Fruit fly (Drosophila melanogaster) ovary, adult (tissue): ENCODE data around the gene CG9166.
"Not testable (repeated sequence)": the region's sequence is repeated elsewhere in the genome, so short reads cannot be mapped to it uniquely, and the experiment has no call there.

Experiments used
- CG17801 ChIP-seq: fragments of 200-800 bp; optimal IDR thresholded peaks from 2 replicates; lab custom pipeline; 2019; ENCODE audit warnings: missing biosample characterization, mild to moderate bottlenecking, missing genetic modification characterization, moderate library complexity; ENCODE audit not compliant: partially characterized antibody

CG9166 gene

dm6 chr3L:1380959-1381358 is 30.0 kb downstream of the CG9166 start:
- no peak for TF ChIP-seq CG17801 (GFP tag; lab: Kevin White, UChicago)

dm6 chr3L:1385683-1386246 is 34.8 kb downstream of the CG9166 start:
- no peak for TF ChIP-seq CG17801 (GFP tag; lab: Kevin White, UChicago)

- TF ChIP-seq CG17801 (GFP tag; lab: Kevin White, UChicago), result no peak
Measured at dm6 chr3L:1388094-1388493, 37.2 kb downstream of the CG9166 start.

- TF ChIP-seq CG17801 (GFP tag; lab: Kevin White, UChicago), result no peak
Measured at dm6 chr3L:1388862-1389261, 37.9 kb downstream of the CG9166 start.

- no peak for TF ChIP-seq CG17801 (GFP tag; lab: Kevin White, UChicago)
Measured at dm6 chr3L:1390410-1390809, 39.5 kb downstream of the CG9166 start.

dm6 chr3L:1391993-1392952 is 41.4 kb downstream of the CG9166 start:
- TF ChIP-seq CG17801 (GFP tag; lab: Kevin White, UChicago), result no peak

DNA sequence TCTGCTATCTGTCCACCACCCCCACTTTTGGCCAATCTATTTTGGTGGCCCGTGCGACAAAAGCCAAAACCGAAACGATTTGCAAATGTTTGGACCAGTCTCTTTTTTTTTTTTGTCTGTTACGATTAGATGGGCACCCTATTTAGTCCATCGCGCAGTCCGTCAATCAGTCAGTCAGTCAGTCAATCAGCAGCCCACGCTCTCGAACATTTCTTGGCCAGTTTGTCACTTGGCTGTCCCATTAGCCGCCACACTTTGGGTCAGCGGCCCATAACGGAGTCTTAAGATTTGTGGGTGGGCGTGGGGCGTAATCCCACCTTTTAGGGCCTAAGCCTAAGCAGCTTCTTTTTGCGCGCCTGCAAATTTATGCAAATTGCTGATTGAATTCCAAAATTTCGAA is 43.5 kb downstream of the CG9166 start:
- TF ChIP-seq CG17801 (GFP tag; lab: Kevin White, UChicago), result no peak

DNA sequence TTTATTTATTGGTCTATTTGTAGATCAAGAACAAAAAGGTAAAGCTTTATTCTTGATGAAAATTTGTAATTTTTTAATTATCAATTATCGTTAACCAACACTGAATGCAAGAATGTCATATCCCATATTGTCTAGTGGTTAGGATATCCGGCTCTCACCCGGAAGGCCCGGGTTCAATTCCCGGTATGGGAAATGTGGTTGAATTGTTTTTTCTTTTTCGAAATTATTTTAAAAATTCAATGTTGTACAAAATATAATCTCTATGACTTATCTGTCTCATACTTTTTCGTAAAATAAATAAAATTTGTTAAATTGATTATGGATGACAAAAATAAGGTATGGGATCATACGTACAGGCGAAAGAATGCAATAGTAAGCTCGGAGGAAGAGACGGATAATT is 47.4 kb downstream of the CG9166 start, which contains the start of gene CG32320:
CG32320 (plus strand) TSS at position 301 of the 400 bp plus-strand sequence.
- not testable (repeated sequence) for TF ChIP-seq CG17801 (GFP tag; lab: Kevin White, UChicago)

dm6 chr3L:1401364-1401978 is 50.6 kb downstream of the CG9166 start:
- no peak for TF ChIP-seq CG17801 (GFP tag; lab: Kevin White, UChicago)

DNA sequence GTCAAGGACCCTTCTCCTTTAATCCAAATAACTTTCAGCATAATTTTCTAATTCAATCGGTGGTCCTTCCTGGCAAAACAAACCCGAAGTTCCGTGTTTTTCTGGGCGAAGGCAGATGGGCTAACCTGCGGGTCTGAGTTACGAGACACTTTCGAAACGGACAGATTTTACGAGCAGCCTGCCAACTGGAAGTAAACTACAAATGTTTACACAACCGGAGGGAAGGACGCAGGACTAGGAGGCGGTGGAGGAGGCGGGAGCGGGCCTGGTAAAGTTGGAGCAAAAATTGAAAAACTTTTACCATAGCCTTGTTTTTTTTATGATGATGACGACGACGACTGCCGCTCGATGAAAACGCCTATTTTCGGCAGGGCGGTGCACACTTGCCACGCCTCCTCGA is 51.2 kb downstream of the CG9166 start:
- TF ChIP-seq CG17801 (GFP tag; lab: Kevin White, UChicago), result no peak
